Fruit fly (Drosophila melanogaster) whole organism, embryonic: ENCODE data around the gene CG2267.

Source experiments
- Awh ChIP-seq: fragments of 200-800 bp; sonication (Bioruptor generic); IDR thresholded peaks from 2 replicates; pipeline ENCODE4, ENCODE4 v1.3.6; 2022; ENCODE audit warnings: missing biosample characterization, missing genetic modification characterization
- Bteb2 ChIP-seq: fragments of 200-800 bp; sonication (Bioruptor generic); optimal IDR thresholded peaks from 2 replicates; lab custom pipeline; 2016; ENCODE audit warnings: missing biosample characterization, missing genetic modification characterization
- C15 ChIP-seq: fragments of 200-800 bp; sonication (Bioruptor generic); IDR thresholded peaks from 3 replicates; pipeline ENCODE4 v1.3.6; 2022; ENCODE audit warnings: missing biosample characterization, missing genetic modification characterization
- CG11456 ChIP-seq: fragments of 200-800 bp; sonication (Bioruptor generic); IDR thresholded peaks from 3 replicates; pipeline ENCODE4 v1.3.6; 2022; ENCODE audit warnings: missing biosample characterization, missing genetic modification characterization
- CG12155 ChIP-seq: fragments of 200-800 bp; sonication (Bioruptor generic); optimal IDR thresholded peaks from 3 replicates; lab custom pipeline; 2016; ENCODE audit warnings: missing biosample characterization, missing genetic modification characterization
- CG1529 ChIP-seq: fragments of 200-800 bp; sonication (Bioruptor generic); optimal IDR thresholded peaks from 3 replicates; lab custom pipeline; 2018; ENCODE audit warnings: missing biosample characterization, missing genetic modification characterization
- CG16813 ChIP-seq: fragments of 200-800 bp; sonication (Bioruptor generic); IDR thresholded peaks from 3 replicates; pipeline ENCODE4 v1.3.6; 2022; ENCODE audit warnings: missing biosample characterization, missing genetic modification characterization; ENCODE audit not compliant: partially characterized antibody
- CG17568 ChIP-seq: fragments of 200-800 bp; sonication (Bioruptor generic); optimal IDR thresholded peaks from 2 replicates; lab custom pipeline; 2018; ENCODE audit warnings: missing biosample characterization, mild to moderate bottlenecking, missing genetic modification characterization, moderate library complexity
- CG17912 ChIP-seq: fragments of 200-800 bp; sonication (Bioruptor generic); optimal IDR thresholded peaks from 2 replicates; lab custom pipeline; 2018; ENCODE audit warnings: missing biosample characterization, mild to moderate bottlenecking, missing genetic modification characterization
- CG18599 ChIP-seq: fragments of 200-800 bp; sonication (Bioruptor generic); optimal IDR thresholded peaks from 3 replicates; lab custom pipeline; 2017; ENCODE audit warnings: missing biosample characterization, missing genetic modification characterization, mild to moderate bottlenecking, moderate library complexity, missing genetic modification reagents
- CG30020 ChIP-seq: fragments of 200-800 bp; optimal IDR thresholded peaks from 2 replicates; lab custom pipeline; 2019; ENCODE audit warnings: missing biosample characterization, mild to moderate bottlenecking, missing genetic modification characterization, moderate library complexity
- CG4360 ChIP-seq: fragments of 200-800 bp; sonication (Bioruptor generic); IDR thresholded peaks from 2 replicates; pipeline ENCODE4 v1.3.6; 2022; ENCODE audit warnings: missing biosample characterization, missing genetic modification characterization
- CG4424 ChIP-seq: fragments of 200-800 bp; sonication (Bioruptor generic); optimal IDR thresholded peaks from 3 replicates; lab custom pipeline; 2016; ENCODE audit warnings: missing biosample characterization, missing genetic modification characterization
- CG6175 ChIP-seq: fragments of 200-800 bp; sonication (Bioruptor generic); IDR thresholded peaks from 3 replicates; pipeline ENCODE4 v1.3.6; 2022; ENCODE audit warnings: missing biosample characterization, missing genetic modification characterization
- CG8089 ChIP-seq: fragments of 200-800 bp; sonication (Bioruptor generic); optimal IDR thresholded peaks from 3 replicates; lab custom pipeline; 2016; ENCODE audit warnings: missing biosample characterization, missing genetic modification characterization
- CG8359 ChIP-seq: fragments of 200-800 bp; sonication (Bioruptor generic); optimal IDR thresholded peaks from 2 replicates; lab custom pipeline; 2017; ENCODE audit warnings: missing biosample characterization, mild to moderate bottlenecking, missing genetic modification characterization, borderline replicate concordance
- CG8924 ChIP-seq: fragments of 200-800 bp; optimal IDR thresholded peaks from 3 replicates; lab custom pipeline; 2019; ENCODE audit warnings: missing biosample characterization, mild to moderate bottlenecking, missing genetic modification characterization, moderate library complexity
- CG9932 ChIP-seq: fragments of 200-800 bp; sonication (Bioruptor generic); IDR thresholded peaks from 2 replicates; pipeline ENCODE4 v1.3.6; 2022; ENCODE audit warnings: missing biosample characterization, missing genetic modification characterization
- Deaf1 ChIP-seq: fragments of 200-800 bp; optimal IDR thresholded peaks from 3 replicates; lab custom pipeline; 2019; ENCODE audit warnings: missing biosample characterization, mild to moderate bottlenecking, missing genetic modification characterization, moderate library complexity
- Dll ChIP-seq: fragments of 200-800 bp; sonication (Bioruptor generic); IDR thresholded peaks from 4 replicates; pipeline ENCODE4 v1.3.6; 2022; ENCODE audit warnings: missing biosample characterization, missing genetic modification characterization; ENCODE audit not compliant: partially characterized antibody
- Gsc ChIP-seq: fragments of 200-800 bp; sonication (Bioruptor generic); IDR thresholded peaks from 2 replicates; pipeline ENCODE4 v1.3.6; 2022; ENCODE audit warnings: missing biosample characterization, missing genetic modification characterization
- HHEX ChIP-seq: fragments of 200-800 bp; sonication (Bioruptor generic); optimal IDR thresholded peaks from 3 replicates; lab custom pipeline; 2017; ENCODE audit warnings: missing biosample characterization, mild to moderate bottlenecking, missing genetic modification characterization, missing genetic modification reagents
- HmgZ ChIP-seq: fragments of 200-800 bp; sonication (Bioruptor generic); optimal IDR thresholded peaks from 2 replicates; lab custom pipeline; 2018; ENCODE audit warnings: missing biosample characterization, mild to moderate bottlenecking, missing genetic modification characterization
- Hr3 ChIP-seq: fragments of 200-800 bp; sonication (Bioruptor generic); optimal IDR thresholded peaks from 3 replicates; lab custom pipeline; 2016; ENCODE audit warnings: missing biosample characterization, missing genetic modification characterization
- Lhr ChIP-seq: fragments of 200-800 bp; sonication (Bioruptor generic); optimal IDR thresholded peaks from 3 replicates; lab custom pipeline; 2017; ENCODE audit warnings: mild to moderate bottlenecking, missing biosample characterization, missing genetic modification reagents, missing genetic modification characterization
- MTF-1 ChIP-seq: fragments of 200-800 bp; sonication (Bioruptor generic); optimal IDR thresholded peaks from 2 replicates; lab custom pipeline; 2018; ENCODE audit warnings: missing biosample characterization, mild to moderate bottlenecking, missing genetic modification characterization, borderline replicate concordance
- Max ChIP-seq: fragments of 200-800 bp; sonication (Bioruptor generic); optimal IDR thresholded peaks from 2 replicates; lab custom pipeline; 2016; ENCODE audit warnings: missing biosample characterization, mild to moderate bottlenecking, missing genetic modification characterization
- NC2β ChIP-seq: fragments of 200-800 bp; sonication (Bioruptor generic); optimal IDR thresholded peaks from 2 replicates; lab custom pipeline; 2016; ENCODE audit warnings: missing biosample characterization, missing genetic modification characterization
- NK7.1 ChIP-seq: fragments of 200-800 bp; sonication (Bioruptor generic); optimal IDR thresholded peaks from 3 replicates; lab custom pipeline; 2016; ENCODE audit warnings: missing biosample characterization, missing genetic modification characterization
- Nf-YB ChIP-seq: fragments of 200-800 bp; sonication (Bioruptor generic); optimal IDR thresholded peaks from 3 replicates; lab custom pipeline; 2019; ENCODE audit warnings: missing biosample characterization, mild to moderate bottlenecking, missing genetic modification characterization, moderate library complexity
- Nf-YC ChIP-seq: fragments of 200-800 bp; optimal IDR thresholded peaks from 3 replicates; lab custom pipeline; 2019; ENCODE audit warnings: missing biosample characterization, mild to moderate bottlenecking, missing genetic modification characterization, moderate library complexity
- Poxn ChIP-seq: fragments of 200-800 bp; sonication (Bioruptor generic); IDR thresholded peaks from 2 replicates; pipeline ENCODE4 v1.3.6; 2022; ENCODE audit warnings: missing biosample characterization, missing genetic modification characterization
- Ravus ChIP-seq: fragments of 200-800 bp; sonication (Bioruptor generic); IDR thresholded peaks from 2 replicates; pipeline ENCODE4 v1.3.6; 2022; ENCODE audit warnings: missing biosample characterization, missing genetic modification characterization
- Trl ChIP-seq, 3 experiments: fragments of >200 bp in 2 of 3; fragments of 200-800 bp in 1 of 3; sonication (Bioruptor generic) in 1 of 3; optimal IDR thresholded peaks; 2 replicates in 1 of 3; 3 replicates in 2 of 3; lab custom pipeline; 2016 to 2017; ENCODE audit warnings: missing biosample characterization in 1 of 3, missing genetic modification characterization in 1 of 3
- abd-A ChIP-seq: fragments of 200-800 bp; sonication (Bioruptor generic); optimal IDR thresholded peaks from 3 replicates; lab custom pipeline; 2019; ENCODE audit warnings: missing biosample characterization, mild to moderate bottlenecking, missing genetic modification characterization, moderate library complexity
- chinmo ChIP-seq: fragments of 200-800 bp; sonication (Bioruptor generic); IDR thresholded peaks from 4 replicates; pipeline ENCODE4 v1.3.6; 2022; ENCODE audit warnings: missing biosample characterization, missing genetic modification characterization; ENCODE audit not compliant: partially characterized antibody
- crc ChIP-seq: fragments of 200-800 bp; sonication (Bioruptor generic); optimal IDR thresholded peaks from 2 replicates; lab custom pipeline; 2016; ENCODE audit warnings: missing biosample characterization, missing genetic modification characterization
- dan ChIP-seq: fragments of 200-800 bp; sonication (Bioruptor generic); IDR thresholded peaks from 2 replicates; pipeline ENCODE4 v1.3.6; 2022; ENCODE audit warnings: missing biosample characterization, missing genetic modification characterization
- eve ChIP-seq, 2 experiments: fragments of >200 bp; optimal IDR thresholded peaks; 2 replicates each; lab custom pipeline; 2017; ENCODE audit warnings: missing biosample characterization in 2 of 2, missing genetic modification characterization in 2 of 2
- fd3F ChIP-seq: fragments of 200-800 bp; sonication (Bioruptor generic); optimal IDR thresholded peaks from 2 replicates; lab custom pipeline; 2018; ENCODE audit warnings: missing biosample characterization, mild to moderate bottlenecking, missing genetic modification characterization, moderate library complexity
- kah ChIP-seq: fragments of 200-800 bp; sonication (Bioruptor generic); optimal IDR thresholded peaks from 2 replicates; lab custom pipeline; 2018; ENCODE audit warnings: missing biosample characterization, mild to moderate bottlenecking, missing genetic modification characterization
- maf-S ChIP-seq: fragments of 200-800 bp; sonication (Bioruptor generic); optimal IDR thresholded peaks from 2 replicates; lab custom pipeline; 2016; ENCODE audit warnings: missing biosample characterization, missing genetic modification characterization
- oc ChIP-seq: fragments of 200-800 bp; sonication (Bioruptor generic); optimal IDR thresholded peaks from 2 replicates; lab custom pipeline; 2018; ENCODE audit warnings: missing biosample characterization, mild to moderate bottlenecking, missing genetic modification characterization, moderate library complexity
- repo ChIP-seq: fragments of 200-800 bp; sonication (Bioruptor generic); optimal IDR thresholded peaks from 2 replicates; lab custom pipeline; 2016; ENCODE audit warnings: missing biosample characterization, missing genetic modification characterization
- ro ChIP-seq: fragments of 200-800 bp; sonication (Bioruptor generic); IDR thresholded peaks from 2 replicates; pipeline ENCODE4 v1.3.6; 2022; ENCODE audit warnings: missing biosample characterization, missing genetic modification characterization
- schlank ChIP-seq: fragments of 200-800 bp; sonication (Bioruptor generic); optimal IDR thresholded peaks from 2 replicates; lab custom pipeline; 2018; ENCODE audit warnings: missing biosample characterization, mild to moderate bottlenecking, missing genetic modification characterization
- sob ChIP-seq: fragments of 200-800 bp; sonication (Bioruptor generic); IDR thresholded peaks from 2 replicates; pipeline ENCODE4 v1.3.6; 2022; ENCODE audit warnings: missing biosample characterization, missing genetic modification characterization
- sr ChIP-seq: fragments of 200-800 bp; sonication (Bioruptor generic); IDR thresholded peaks from 3 replicates; pipeline ENCODE4 v1.3.6; 2022; ENCODE audit warnings: missing biosample characterization, missing genetic modification characterization
- trem ChIP-seq: fragments of 200-800 bp; optimal IDR thresholded peaks from 3 replicates; lab custom pipeline; 2019; ENCODE audit warnings: missing biosample characterization, mild to moderate bottlenecking, missing genetic modification characterization, moderate library complexity
- zen2 ChIP-seq: fragments of 200-800 bp; sonication (Bioruptor generic); IDR thresholded peaks from 3 replicates; pipeline ENCODE4 v1.3.6; 2022; ENCODE audit warnings: missing biosample characterization, missing genetic modification characterization; ENCODE audit not compliant: partially characterized antibody

The CG2267 gene

DNA sequence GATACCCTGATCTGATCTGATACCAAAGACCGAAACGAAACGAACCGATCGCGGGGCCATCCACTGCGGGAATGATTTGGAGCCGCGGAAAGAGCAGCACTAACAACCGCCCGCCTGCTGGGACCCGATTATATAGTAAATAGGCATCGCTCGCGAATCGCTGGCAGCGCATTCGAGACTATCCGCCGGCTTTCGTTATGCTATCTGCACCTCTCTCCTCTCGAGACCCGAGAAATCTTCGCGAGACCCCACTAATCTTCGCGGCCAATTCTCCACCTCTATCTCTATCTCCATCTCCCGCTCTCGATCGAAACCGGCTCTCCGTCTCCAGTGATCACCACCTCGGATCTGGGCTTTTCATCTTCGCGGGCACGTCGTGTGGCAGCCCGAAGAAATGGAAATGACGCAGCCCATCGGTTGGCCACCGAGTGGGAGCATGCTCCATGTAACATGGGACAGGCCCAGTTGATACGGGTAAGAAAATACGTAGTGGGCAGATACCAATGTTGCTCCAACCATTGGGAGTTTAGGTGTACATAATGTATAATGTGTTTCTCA is 41.6 kb downstream of the CG2267 start, which contains the start of gene CG9717 (continued):
- no peak for TF ChIP-seq schlank (tag; lab: Kevin White, UChicago)
- TF ChIP-seq CG6175 (GFP tag; lab: Robert Waterston, UW), result 0 out of 3 replicates have a peak, but pooled peaks have one; percentile 59
- no peak for TF ChIP-seq Max (GFP tag; lab: Kevin White, UChicago)
- no peak for TF ChIP-seq CG4424 (GFP tag; lab: Kevin White, UChicago)
- no peak for TF ChIP-seq C15 (GFP tag; lab: Robert Waterston, UW)
- peak; percentile 15 to 32 for TF ChIP-seq Trl (optimal IDR thresholded peaks at IDR 0.05; lab: Kevin White, UChicago)
- TF ChIP-seq Trl (GFP tag; optimal IDR thresholded peaks at IDR 0.05; lab: Kevin White, UChicago), result no peak
- TF ChIP-seq Lhr (GFP tag; lab: Kevin White, UChicago), result no peak
- TF ChIP-seq CG8089 (GFP tag; lab: Kevin White, UChicago), result no peak
- no peak for TF ChIP-seq crc (GFP tag; lab: Kevin White, UChicago)
- 0 out of 4 replicates have a peak, but pooled peaks have one; percentile 17 for TF ChIP-seq chinmo (GFP tag; lab: Robert Waterston, UW)
- no peak for TF ChIP-seq CG18599 (GFP tag; lab: Kevin White, UChicago)
- no peak for TF ChIP-seq Ravus (GFP tag; lab: Robert Waterston, UW)
- TF ChIP-seq HmgZ, result no peak
- TF ChIP-seq HHEX (GFP tag; lab: Kevin White, UChicago), result no peak
- TF ChIP-seq maf-S (GFP tag; lab: Kevin White, UChicago), result no peak
- no peak for TF ChIP-seq CG1529 (GFP tag; lab: Kevin White, UChicago)
- TF ChIP-seq CG4360, result no peak
- TF ChIP-seq Deaf1 (tag; lab: Kevin White, UChicago), result peak; percentile 87
- TF ChIP-seq ro (GFP tag; lab: Robert Waterston, UW), result no peak
- TF ChIP-seq oc (tag; lab: Kevin White, UChicago), result peak; percentile 3
- TF ChIP-seq NK7.1 (GFP tag; lab: Kevin White, UChicago), result no peak
- no peak for TF ChIP-seq repo (GFP tag; lab: Kevin White, UChicago)
- TF ChIP-seq CG8359 (GFP tag; lab: Kevin White, UChicago), result no peak
- TF ChIP-seq Poxn (GFP tag; lab: Robert Waterston, UW), result no peak
- TF ChIP-seq kah (GFP tag; lab: Kevin White, UChicago), result no peak
- no peak for TF ChIP-seq CG16813 (GFP tag; lab: Robert Waterston, UW)
- TF ChIP-seq sr (GFP tag; lab: Robert Waterston, UW), result peak; percentile 10; the same call in 1 of the 3 replicates
- no peak for TF ChIP-seq MTF-1
- TF ChIP-seq sob (GFP tag; lab: Robert Waterston, UW), result no peak
- no peak for TF ChIP-seq dan
- no peak for TF ChIP-seq Hr3 (GFP tag; lab: Kevin White, UChicago)
- no peak for TF ChIP-seq CG9932 (GFP tag; lab: Robert Waterston, UW)
- TF ChIP-seq CG12155 (GFP tag; lab: Kevin White, UChicago), result no peak
- no peak for TF ChIP-seq CG17568 (GFP tag; lab: Kevin White, UChicago)
- no peak for TF ChIP-seq NC2β (GFP tag; lab: Kevin White, UChicago)
- no peak for TF ChIP-seq CG8924
- no peak for TF ChIP-seq CG17912 (GFP tag; lab: Kevin White, UChicago)
- TF ChIP-seq Nf-YC (tag; lab: Kevin White, UChicago), result no peak
- no peak for TF ChIP-seq Awh
- no peak for TF ChIP-seq CG11456 (GFP tag; lab: Robert Waterston, UW)
- TF ChIP-seq Dll (GFP tag; lab: Robert Waterston, UW), result no peak
- no peak for TF ChIP-seq eve (GFP tag; optimal IDR thresholded peaks at IDR 0.05; lab: Kevin White, UChicago)
- TF ChIP-seq Gsc (GFP tag; lab: Robert Waterston, UW), result no peak
- no peak for TF ChIP-seq Bteb2
- no peak for TF ChIP-seq abd-A (tag; lab: Kevin White, UChicago)
- no peak for TF ChIP-seq Nf-YB
- TF ChIP-seq zen2, result 0 out of 3 replicates have a peak, but pooled peaks have one; percentile 25
- TF ChIP-seq trem (tag; lab: Kevin White, UChicago), result no peak
- TF ChIP-seq fd3F (GFP tag; lab: Kevin White, UChicago), result no peak
- TF ChIP-seq CG30020 (tag; lab: Kevin White, UChicago), result no peak
